Worm (Caenorhabditis elegans): ENCODE data around the gene F53F1.2.
A peak's percentile ranks its signal among the peaks of the same experiment; 100 is the strongest.

Gene F53F1.2

DNA sequence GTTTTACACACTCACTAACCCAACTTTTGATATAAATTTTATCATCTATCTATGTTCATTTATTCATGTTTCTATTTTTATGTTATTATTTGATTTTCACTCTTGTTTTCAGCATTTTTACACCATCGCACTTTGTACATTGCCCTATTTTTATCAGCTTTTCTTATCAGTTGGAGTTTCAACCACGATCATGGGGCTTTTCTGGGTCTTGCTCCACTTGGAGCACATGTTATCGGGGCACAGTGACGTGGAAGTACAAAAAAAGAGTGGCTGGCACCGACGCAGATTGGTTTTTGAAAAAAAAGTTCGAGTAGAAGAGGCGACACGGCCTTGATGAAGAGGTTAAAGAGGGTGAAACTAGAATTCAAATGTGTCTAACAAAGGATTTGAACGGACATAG is 29.5 kb upstream of the F53F1.2 start (continued):
- TF ChIP-seq ceh-100 (GFP tag; IDR thresholded peaks at IDR 0.05), result no peak
- no peak for TF ChIP-seq ZK185.1 (tag; optimal IDR thresholded peaks at IDR 0.05; ENCODE audit: poor library complexity, severe bottlenecking)
- no peak for TF ChIP-seq hmg-20 (GFP tag; IDR thresholded peaks at IDR 0.05)
- TF ChIP-seq ceh-79 (tag; optimal IDR thresholded peaks at IDR 0.05), result no peak
- TF ChIP-seq F49E8.2 (tag; optimal IDR thresholded peaks at IDR 0.05; ENCODE audit: insufficient read depth), result no peak
- TF ChIP-seq lir-1 (GFP tag; conservative IDR thresholded peaks at IDR 0.05), result no peak
- TF ChIP-seq mcd-1 (GFP tag; IDR thresholded peaks at IDR 0.05), result no peak
- 0 out of 2 replicates have a peak, but pooled peaks have one; percentile 24 for TF ChIP-seq dox-1 (GFP tag; IDR thresholded peaks at IDR 0.05)
- no peak for TF ChIP-seq ztf-6 (GFP tag; IDR thresholded peaks at IDR 0.05)
- peak; percentile 91 for TF ChIP-seq nhr-80 (tag; optimal IDR thresholded peaks at IDR 0.05)
- no peak for TF ChIP-seq unc-130 (GFP tag; optimal IDR thresholded peaks at IDR 0.05)
- peak; percentile 79 to 91 for TF ChIP-seq let-607 (tag; optimal IDR thresholded peaks at IDR 0.05)
- no peak for TF ChIP-seq snpc-4 (GFP tag; optimal IDR thresholded peaks at IDR 0.05)
- TF ChIP-seq snpc-4 (tag; optimal IDR thresholded peaks at IDR 0.05), result peak in 1 of 4 experiments; percentile 9
- no peak for TF ChIP-seq rcor-1 (GFP tag; IDR thresholded peaks at IDR 0.05)
- TF ChIP-seq C06A6.2 (GFP tag; conservative IDR thresholded peaks at IDR 0.05), result no peak
- TF ChIP-seq hlh-12 (tag; optimal IDR thresholded peaks at IDR 0.05), result no peak
- no peak for TF ChIP-seq ztf-25 (GFP tag; IDR thresholded peaks at IDR 0.05)
- TF ChIP-seq cebp-1 (GFP tag; IDR thresholded peaks at IDR 0.05), result no peak
- peak; percentile 48 for TF ChIP-seq cebp-1 (tag; optimal IDR thresholded peaks at IDR 0.05)
- no peak for TF ChIP-seq zfh-2 (GFP tag; conservative IDR thresholded peaks at IDR 0.05)
- TF ChIP-seq hsf-1 (GFP tag; IDR thresholded peaks at IDR 0.05), result no peak

DNA sequence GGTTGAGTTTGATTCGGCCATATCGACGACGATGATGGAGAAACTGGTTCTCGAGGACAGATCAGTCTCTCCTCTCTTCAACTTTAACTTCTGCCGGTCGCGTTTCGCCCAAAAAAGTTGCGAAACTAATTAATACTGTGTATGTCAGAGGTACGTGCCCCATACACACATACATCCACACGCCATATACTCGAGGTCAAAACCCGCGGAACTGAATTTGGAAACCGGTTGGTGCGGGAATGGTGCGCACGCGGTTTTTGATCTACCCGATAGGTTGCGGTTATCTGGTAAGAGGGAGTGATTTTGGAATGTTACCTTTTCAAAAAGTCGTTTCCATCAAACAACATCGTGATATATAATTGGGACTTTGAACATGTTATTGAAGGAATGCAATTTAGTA is 26.4 kb upstream of the F53F1.2 start, which contains the start of gene ifbp-1:
ifbp-1 (minus strand) TSS at position 85 of the 400 bp plus-strand sequence.
- TF ChIP-seq lin-40 (tag; optimal IDR thresholded peaks at IDR 0.05), result peak; percentile 73
- TF ChIP-seq ztf-28 (GFP tag; IDR thresholded peaks at IDR 0.05), result no peak
- TF ChIP-seq attf-3 (GFP tag; conservative IDR thresholded peaks at IDR 0.05), result no peak
- peak; percentile 73 for TF ChIP-seq ztf-26 (tag; optimal IDR thresholded peaks at IDR 0.05)
- peak; percentile 9 for TF ChIP-seq ceh-27 (GFP tag; optimal IDR thresholded peaks at IDR 0.05)
- peak; percentile 60; the same call in 1 of the 2 replicates for TF ChIP-seq lin-26 (GFP tag; IDR thresholded peaks at IDR 0.05)
- peak; percentile 42 for TF ChIP-seq somi-1 (GFP tag; optimal IDR thresholded peaks at IDR 0.05)
- TF ChIP-seq K11D2.4 (GFP tag; IDR thresholded peaks at IDR 0.05), result 0 out of 2 replicates have a peak, but pooled peaks have one; percentile 66
- 0 out of 2 replicates have a peak, but pooled peaks have one; percentile 15 for TF ChIP-seq egl-44 (GFP tag; IDR thresholded peaks at IDR 0.05)
- peak; percentile 50; the same call in 1 of the 2 replicates for TF ChIP-seq cebp-1 (GFP tag; IDR thresholded peaks at IDR 0.05)
- TF ChIP-seq cebp-1 (tag; optimal IDR thresholded peaks at IDR 0.05), result peak; percentile 79

DNA sequence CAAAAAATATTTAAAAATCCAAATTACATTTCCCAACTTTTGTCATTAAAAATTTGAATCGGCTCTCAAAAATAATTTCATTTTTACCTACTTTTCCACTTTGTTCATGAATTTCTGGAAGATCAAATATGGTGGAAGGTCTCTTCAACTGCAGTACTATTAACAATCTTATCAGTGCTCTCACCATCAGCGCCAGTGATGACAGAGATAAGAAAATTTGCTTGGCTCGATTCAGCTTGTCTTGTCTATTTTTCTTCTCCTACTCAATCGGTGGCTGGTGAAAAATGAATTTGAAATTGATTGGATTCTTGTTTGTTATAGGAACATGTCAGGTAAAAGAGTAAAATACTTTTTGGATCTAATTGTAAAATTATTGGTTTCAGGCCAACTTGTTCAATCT is 25.6 kb upstream of the F53F1.2 start, which contains the start of gene cpz-2:
cpz-2 (plus strand) TSS at position 210 of the 400 bp plus-strand sequence.
- TF ChIP-seq F23B12.7 (tag; optimal IDR thresholded peaks at IDR 0.05; ENCODE audit: insufficient read depth), result no peak
- peak; percentile 74 for TF ChIP-seq nhr-80 (tag; optimal IDR thresholded peaks at IDR 0.05)

DNA sequence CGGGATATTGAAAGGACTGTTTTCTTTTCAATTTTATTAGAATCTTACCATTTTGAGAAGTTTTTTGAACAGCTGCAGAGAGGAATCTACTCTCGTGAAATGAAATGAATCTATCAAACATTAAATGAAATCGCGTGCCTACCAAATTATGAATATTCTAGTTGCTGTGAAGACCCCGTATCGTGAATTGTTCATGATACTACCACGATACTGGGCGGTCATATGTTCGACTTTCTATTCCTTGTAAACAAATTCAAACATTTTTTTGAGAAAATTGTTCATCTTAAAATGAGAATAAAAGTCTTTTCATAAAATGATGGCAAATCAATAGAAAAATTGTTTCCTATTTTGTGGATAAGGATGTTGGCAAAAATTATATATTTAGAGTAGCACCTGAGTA is 20.8 kb upstream of the F53F1.2 start, which contains the start of gene gcy-34:
gcy-34 (minus strand) TSS at position 101 of the 400 bp plus-strand sequence.
- TF ChIP-seq T26A5.8 (tag; optimal IDR thresholded peaks at IDR 0.05), result no peak
- no peak for TF ChIP-seq ceh-27 (GFP tag; optimal IDR thresholded peaks at IDR 0.05)
- no peak for TF ChIP-seq dpff-1 (tag; optimal IDR thresholded peaks at IDR 0.05)
